Worm (Caenorhabditis elegans): ENCODE results near the gene gadr-4.

ce11 chrII:4032293-4032692 is 30.1 kb downstream of the gadr-4 start, which contains the start of gene K07D4.4:
- TF ChIP-seq ama-1 (optimal IDR thresholded peaks at IDR 0.05) (no peak), nhr-77 (tag; optimal IDR thresholded peaks at IDR 0.05) (no peak), snpc-4 (tag; optimal IDR thresholded peaks at IDR 0.05) (no peak), elt-1 (tag; optimal IDR thresholded peaks at IDR 0.05) (no peak)

Measured in whole organism, L2 larva.